Worm (Caenorhabditis elegans): ENCODE results near the gene lev-8.

The lev-8 gene

ce11 chrX:11551808-11552207, 8.9 kb upstream of the lev-8 start:
- TF ChIP-seq nhr-67 (tag; optimal IDR thresholded peaks at IDR 0.05) (no peak), ztf-4 (tag; optimal IDR thresholded peaks at IDR 0.05) (no peak), lin-15B (tag; optimal IDR thresholded peaks at IDR 0.05) (no peak), jun-1 (tag; optimal IDR thresholded peaks at IDR 0.05) (no peak), zag-1 (tag; optimal IDR thresholded peaks at IDR 0.05) (no peak), tbx-2 (tag; optimal IDR thresholded peaks at IDR 0.05) (no peak), R02D3.7 (tag; optimal IDR thresholded peaks at IDR 0.05) (no peak), elt-1 (tag; optimal IDR thresholded peaks at IDR 0.05) (no peak), nhr-23 (tag; optimal IDR thresholded peaks at IDR 0.05) (no peak), daf-12 (tag; optimal IDR thresholded peaks at IDR 0.05) (no peak), fos-1 (tag; optimal IDR thresholded peaks at IDR 0.05) (no peak), ceh-82 (tag; optimal IDR thresholded peaks at IDR 0.05) (no peak)

ce11 chrX:11552879-11553278, 7.8 kb upstream of the lev-8 start:
- no peak for TF ChIP-seq nhr-28 (tag; optimal IDR thresholded peaks at IDR 0.05)
- TF ChIP-seq nfya-1 (tag; optimal IDR thresholded peaks at IDR 0.05; ENCODE audit: insufficient read depth) = peak; percentile 47
- TF ChIP-seq tbx-2 (tag; optimal IDR thresholded peaks at IDR 0.05) = no peak
- no peak for TF ChIP-seq lin-15B (tag; optimal IDR thresholded peaks at IDR 0.05)

DNA sequence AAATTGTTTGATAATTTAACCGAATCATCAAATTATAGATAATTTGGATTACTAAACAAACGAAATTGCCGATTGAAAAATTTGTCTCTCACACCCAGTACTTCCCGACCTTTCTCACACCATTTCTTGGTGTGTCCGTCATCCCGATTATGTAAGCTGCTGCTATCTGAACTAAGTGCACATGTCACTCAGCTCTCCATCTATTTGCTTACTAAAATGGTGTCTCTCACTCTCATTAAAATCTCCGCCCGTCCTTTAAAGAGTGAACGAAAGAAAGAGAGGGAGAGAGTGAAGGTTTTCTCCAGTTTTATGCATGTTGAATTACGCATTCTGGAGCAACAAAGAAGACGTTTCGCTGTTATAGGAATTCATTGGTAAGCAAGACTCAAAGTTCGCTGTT, 6.2 kb upstream of the lev-8 start:
- TF ChIP-seq nhr-28 (tag; optimal IDR thresholded peaks at IDR 0.05) (no peak), hmg-11 (tag; optimal IDR thresholded peaks at IDR 0.05) (no peak), sea-2 (GFP tag; optimal IDR thresholded peaks at IDR 0.05) (no peak), unc-62 (GFP tag; optimal IDR thresholded peaks at IDR 0.05) (no peak), ZK546.5 (tag; optimal IDR thresholded peaks at IDR 0.05) (no peak), lin-39 (tag; optimal IDR thresholded peaks at IDR 0.05) (no peak), nhr-43 (tag; optimal IDR thresholded peaks at IDR 0.05; ENCODE audit: poor library complexity, severe bottlenecking) (no peak), elt-2 (tag; optimal IDR thresholded peaks at IDR 0.05) (no peak), nhr-25 (tag; optimal IDR thresholded peaks at IDR 0.05) (no peak), lin-15B (tag; optimal IDR thresholded peaks at IDR 0.05) (no peak), ceh-28 (tag; optimal IDR thresholded peaks at IDR 0.05) (no peak), tbx-2 (tag; optimal IDR thresholded peaks at IDR 0.05) (no peak), ceh-9 (tag; optimal IDR thresholded peaks at IDR 0.05) (no peak), skn-1 (tag; optimal IDR thresholded peaks at IDR 0.05) (no peak), ztf-11 (tag; optimal IDR thresholded peaks at IDR 0.05) (no peak), fkh-10 (GFP tag; optimal IDR thresholded peaks at IDR 0.05) (no peak), mdl-1 (tag; optimal IDR thresholded peaks at IDR 0.05) (no peak), ama-1 (optimal IDR thresholded peaks at IDR 0.05) (no peak), egl-5 (tag; optimal IDR thresholded peaks at IDR 0.05) (no peak)

ce11 chrX:11555046-11555445, 5.7 kb upstream of the lev-8 start:
- no peak for TF ChIP-seq nhr-12 (tag; optimal IDR thresholded peaks at IDR 0.05)
- TF ChIP-seq elt-1 (tag; optimal IDR thresholded peaks at IDR 0.05) = no peak
- TF ChIP-seq mml-1 (tag; optimal IDR thresholded peaks at IDR 0.05) = no peak
- TF ChIP-seq pqm-1 (tag; optimal IDR thresholded peaks at IDR 0.05) = peak; percentile 26
- TF ChIP-seq hmg-11 (tag; optimal IDR thresholded peaks at IDR 0.05) = no peak
- no peak for TF ChIP-seq egl-5 (tag; optimal IDR thresholded peaks at IDR 0.05)
- TF ChIP-seq nhr-28 (tag; optimal IDR thresholded peaks at IDR 0.05) = no peak
- TF ChIP-seq pha-4 (tag; optimal IDR thresholded peaks at IDR 0.05) = peak; percentile 3
- TF ChIP-seq lsy-12 (tag; optimal IDR thresholded peaks at IDR 0.05) = no peak
- TF ChIP-seq nhr-23 (tag; optimal IDR thresholded peaks at IDR 0.05) = no peak
- TF ChIP-seq eor-1 (tag; optimal IDR thresholded peaks at IDR 0.05) = no peak
- TF ChIP-seq elt-2 (tag; optimal IDR thresholded peaks at IDR 0.05) = peak; percentile 59
- TF ChIP-seq ceh-82 (tag; optimal IDR thresholded peaks at IDR 0.05) = no peak
- TF ChIP-seq nfya-1 (tag; optimal IDR thresholded peaks at IDR 0.05; ENCODE audit: insufficient read depth) = no peak
- TF ChIP-seq ceh-28 (tag; optimal IDR thresholded peaks at IDR 0.05) = no peak
- TF ChIP-seq elt-3 (tag; optimal IDR thresholded peaks at IDR 0.05) = no peak
- no peak for TF ChIP-seq nhr-43 (tag; optimal IDR thresholded peaks at IDR 0.05; ENCODE audit: poor library complexity, severe bottlenecking)

All from whole organism, L3 larva.